Fruit fly (Drosophila melanogaster): ENCODE data around the gene CG12729.
A peak's percentile ranks its signal among the peaks of the same experiment; 100 is the strongest.

The CG12729 gene

dm6 chrX:5880139-5880924, 35.3 kb downstream of the CG12729 start (continued):
- TF ChIP-seq CHES-1-like (GFP tag; optimal IDR thresholded peaks at IDR 0.05) (peak; percentile 46), eve (GFP tag; optimal IDR thresholded peaks at IDR 0.05) (no peak), jumu (GFP tag; optimal IDR thresholded peaks at IDR 0.05) (no peak), Sox102F (GFP tag; optimal IDR thresholded peaks at IDR 0.05) (peak; percentile 52), CG6689 (GFP tag; IDR thresholded peaks at IDR 0.05) (0 out of 2 replicates have a peak, but pooled peaks have one; percentile 39), wek (GFP tag; optimal IDR thresholded peaks at IDR 0.05) (peak; percentile 30), kay (GFP tag; optimal IDR thresholded peaks at IDR 0.05) (no peak), gem (tag; optimal IDR thresholded peaks at IDR 0.05) (peak; percentile 71), CG2120 (GFP tag; optimal IDR thresholded peaks at IDR 0.05) (peak; percentile 74), CG13624 (GFP tag; optimal IDR thresholded peaks at IDR 0.05) (peak; percentile 88), CG6175 (GFP tag; IDR thresholded peaks at IDR 0.05) (no peak), cwo (GFP tag; optimal IDR thresholded peaks at IDR 0.05) (peak; percentile 97), lola (GFP tag; optimal IDR thresholded peaks at IDR 0.05) (peak in 1 of 3 experiments; percentile 37), CG17912 (GFP tag; optimal IDR thresholded peaks at IDR 0.05) (peak; percentile 24), seq (GFP tag; IDR thresholded peaks at IDR 0.05) (peak; percentile 47; the same call in 1 of the 2 replicates), Hmr (GFP tag; optimal IDR thresholded peaks at IDR 0.05) (peak; percentile 64), CG15269 (tag; optimal IDR thresholded peaks at IDR 0.05) (peak; percentile 62), CG14441 (GFP tag; IDR thresholded peaks at IDR 0.05) (no peak; the same call in 1 of the 2 replicates), CG18011 (GFP tag; optimal IDR thresholded peaks at IDR 0.05) (no peak), CG12071 (GFP tag; optimal IDR thresholded peaks at IDR 0.05) (peak; percentile 51), CG4404 (GFP tag; IDR thresholded peaks at IDR 0.05) (no peak), Ssrp (tag; optimal IDR thresholded peaks at IDR 0.05) (no peak), CG13894 (tag; optimal IDR thresholded peaks at IDR 0.05) (peak; percentile 30), CG10462 (GFP tag; optimal IDR thresholded peaks at IDR 0.05) (no peak), prd (optimal IDR thresholded peaks at IDR 0.05) (no peak), prd (GFP tag; IDR thresholded peaks at IDR 0.05) (peak; percentile 55; the same call in 2 of the 3 replicates), Oaz (GFP tag; IDR thresholded peaks at IDR 0.05) (no peak), dimm (GFP tag; IDR thresholded peaks at IDR 0.05) (no peak), sqz (GFP tag; optimal IDR thresholded peaks at IDR 0.05) (no peak), Ptx1 (GFP tag; IDR thresholded peaks at IDR 0.05) (peak; percentile 62), CG12942 (GFP tag; optimal IDR thresholded peaks at IDR 0.05) (peak; percentile 30), Taf1 (GFP tag; IDR thresholded peaks at IDR 0.05) (no peak), vvl (GFP tag; IDR thresholded peaks at IDR 0.05) (peak; percentile 51), yki (optimal IDR thresholded peaks at IDR 0.05) (no peak), CG8281 (tag; optimal IDR thresholded peaks at IDR 0.05) (no peak), Atf3 (GFP tag; optimal IDR thresholded peaks at IDR 0.05) (no peak), CkIIα-i1 (GFP tag; IDR thresholded peaks at IDR 0.05) (no peak), MESR4 (GFP tag; optimal IDR thresholded peaks at IDR 0.05) (peak; percentile 8), Ada2b (GFP tag; IDR thresholded peaks at IDR 0.05) (peak; percentile 52), nmo (GFP tag; optimal IDR thresholded peaks at IDR 0.05) (peak; percentile 22), Pdp1 (GFP tag; optimal IDR thresholded peaks at IDR 0.05) (peak in 1 of 2 experiments; percentile 89), CG18599 (GFP tag; optimal IDR thresholded peaks at IDR 0.05) (peak; percentile 71), scrt (GFP tag; optimal IDR thresholded peaks at IDR 0.05) (peak; percentile 67), sim (GFP tag; IDR thresholded peaks at IDR 0.05) (no peak), Tbp (GFP tag; optimal IDR thresholded peaks at IDR 0.05) (no peak), gfzf (GFP tag; optimal IDR thresholded peaks at IDR 0.05) (no peak), Rx (GFP tag; IDR thresholded peaks at IDR 0.05) (0 out of 2 replicates have a peak, but pooled peaks have one; percentile 5), Optix (GFP tag; IDR thresholded peaks at IDR 0.05) (0 out of 3 replicates have a peak, but pooled peaks have one; percentile 43), CG10431 (GFP tag; optimal IDR thresholded peaks at IDR 0.05) (no peak)
